Fruit fly (Drosophila melanogaster) whole organism, adult: ENCODE results near the gene C1GalTA.

Experiments
- CG12768 ChIP-seq: fragments of 200-800 bp; sonication (Bioruptor generic); optimal IDR thresholded peaks from 2 replicates; lab custom pipeline; 2017; ENCODE audit warnings: missing biosample characterization, missing genetic modification characterization, mild to moderate bottlenecking, moderate library complexity, missing genetic modification reagents
- CG1620 ChIP-seq: fragments of 200-800 bp; sonication (Bioruptor generic); optimal IDR thresholded peaks from 2 replicates; lab custom pipeline; 2016; ENCODE audit warnings: missing biosample characterization, missing genetic modification characterization
- CG7045 ChIP-seq: fragments of 200-800 bp; sonication (Bioruptor generic); optimal IDR thresholded peaks from 2 replicates; lab custom pipeline; 2017; ENCODE audit warnings: missing biosample characterization, mild to moderate bottlenecking, missing genetic modification characterization
- CG7101 ChIP-seq: fragments of 200-800 bp; sonication (Bioruptor generic); optimal IDR thresholded peaks from 2 replicates; lab custom pipeline; 2018; ENCODE audit warnings: missing biosample characterization, mild to moderate bottlenecking, missing genetic modification characterization, moderate library complexity
- Clk ChIP-seq: fragments of 200-800 bp; sonication (Bioruptor generic); optimal IDR thresholded peaks from 2 replicates; lab custom pipeline; 2017; ENCODE audit warnings: missing biosample characterization, missing genetic modification characterization
- cic ChIP-seq: fragments of 200-800 bp; sonication (Bioruptor generic); optimal IDR thresholded peaks from 2 replicates; lab custom pipeline; 2017; ENCODE audit warnings: missing biosample characterization, mild to moderate bottlenecking, missing genetic modification characterization, moderate library complexity
- tj ChIP-seq: fragments of 200-800 bp; sonication (Bioruptor generic); optimal IDR thresholded peaks from 3 replicates; lab custom pipeline; 2017; ENCODE audit warnings: missing biosample characterization, mild to moderate bottlenecking, missing genetic modification characterization, moderate library complexity

DNA sequence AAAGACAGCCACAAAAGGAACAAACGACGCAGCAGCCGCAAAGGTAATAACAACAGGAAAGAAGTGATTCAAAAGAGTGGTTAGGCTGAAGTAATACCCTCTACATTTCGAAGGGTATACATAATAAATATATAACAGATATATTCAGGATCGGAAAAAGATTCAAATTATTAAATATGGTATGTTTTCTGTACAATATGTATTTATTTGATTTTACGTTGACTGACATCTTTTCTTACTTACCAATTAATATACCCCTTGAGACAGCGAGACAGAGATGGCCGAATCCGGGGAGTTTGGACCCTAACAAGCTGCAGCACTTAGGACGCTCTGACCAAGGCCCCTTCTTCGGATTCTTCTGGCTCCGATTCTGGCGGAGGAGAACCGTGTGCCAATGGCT is 44.7 kb downstream of the C1GalTA start:
- TF ChIP-seq CG7101 (tag; lab: Kevin White, UChicago) (no peak), Clk (GFP tag; lab: Kevin White, UChicago) (no peak), cic (GFP tag; lab: Kevin White, UChicago) (no peak), CG12768 (GFP tag; lab: Kevin White, UChicago) (no peak), tj (no peak), CG1620 (GFP tag; lab: Kevin White, UChicago) (no peak), CG7045 (no peak)
